Worm (Caenorhabditis elegans) whole organism, young adult: ENCODE results near the gene F40C5.1.

Experiments
- B0019.2 ChIP-seq: fragments of 200-800 bp; sonication (Bioruptor generic); conservative IDR thresholded peaks from 2 replicates; pipeline ENCODE4 v1.3.6; 2022; ENCODE audit warnings: missing genetic modification reagents, missing genetic modification characterization, missing compliant biosample characterization
- F10E7.11 ChIP-seq: sonication (generic microtip); optimal IDR thresholded peaks from 2 replicates; lab custom pipeline; 2017; ENCODE audit warnings: mild to moderate bottlenecking, missing genetic modification characterization, moderate library complexity, missing compliant biosample characterization
- F33H1.4 ChIP-seq: fragments of 200-800 bp; sonication (Bioruptor generic); IDR thresholded peaks from 2 replicates; pipeline ENCODE4 v1.3.6; 2022; ENCODE audit warnings: missing genetic modification reagents, missing genetic modification characterization, missing compliant biosample characterization
- F55B11.4 ChIP-seq: sonication (generic microtip); optimal IDR thresholded peaks from 2 replicates; lab custom pipeline; 2016; ENCODE audit warnings: missing compliant biosample characterization, missing genetic modification characterization, borderline replicate concordance; ENCODE audit not compliant: insufficient read depth
- F57C9.4 ChIP-seq: sonication (generic microtip); optimal IDR thresholded peaks from 2 replicates; lab custom pipeline; 2017; ENCODE audit warnings: mild to moderate bottlenecking, missing genetic modification characterization, missing compliant biosample characterization
- T07F8.4 ChIP-seq: sonication (generic microtip); optimal IDR thresholded peaks from 2 replicates; lab custom pipeline; 2016; ENCODE audit warnings: mild to moderate bottlenecking, missing genetic modification characterization, moderate library complexity, missing compliant biosample characterization
- T26A5.8 ChIP-seq: sonication (generic microtip); optimal IDR thresholded peaks from 2 replicates; lab custom pipeline; 2016; ENCODE audit warnings: missing genetic modification characterization, missing compliant biosample characterization
- Y56A3A.18 ChIP-seq: fragments of 200-800 bp; sonication (Bioruptor generic); IDR thresholded peaks from 2 replicates; pipeline ENCODE4 v1.3.6; 2022; ENCODE audit warnings: missing genetic modification reagents, missing genetic modification characterization, missing compliant biosample characterization
- akir-1 ChIP-seq: fragments of 200-800 bp; sonication (Bioruptor generic); optimal IDR thresholded peaks from 2 replicates; lab custom pipeline; 2018; ENCODE audit warnings: mild to moderate bottlenecking, missing genetic modification characterization, moderate library complexity, missing compliant biosample characterization
- attf-5 ChIP-seq: fragments of 200-800 bp; sonication (Bioruptor generic); optimal IDR thresholded peaks from 2 replicates; lab custom pipeline; 2018; ENCODE audit warnings: mild to moderate bottlenecking, missing genetic modification characterization, missing compliant biosample characterization
- bed-2 ChIP-seq: fragments of 200-800 bp; sonication (Bioruptor generic); IDR thresholded peaks from 2 replicates; pipeline ENCODE4 v1.3.6; 2022; ENCODE audit warnings: missing genetic modification reagents, missing genetic modification characterization, missing compliant biosample characterization
- cebp-1 ChIP-seq, 2 experiments: fragments of 200-800 bp in 1 of 2; sonication (Bioruptor generic) in 1 of 2; sonication (generic microtip) in 1 of 2; IDR thresholded peaks in 1 of 2; optimal IDR thresholded peaks in 1 of 2; 2 replicates each; pipeline versions ENCODE4 v1.3.6 to Lab custom; 2017 to 2022; ENCODE audit warnings: missing compliant biosample characterization in 2 of 2, missing genetic modification characterization in 2 of 2, mild to moderate bottlenecking in 1 of 2, missing genetic modification reagents in 1 of 2, moderate library complexity in 1 of 2
- cebp-2 ChIP-seq: fragments of 200-800 bp; sonication (Bioruptor generic); IDR thresholded peaks from 2 replicates; pipeline ENCODE4 v1.3.6; 2022; ENCODE audit warnings: missing genetic modification characterization, missing compliant biosample characterization
- ceh-58 ChIP-seq: fragments of 200-800 bp; sonication (Bioruptor generic); IDR thresholded peaks from 2 replicates; pipeline ENCODE4 v1.3.6; 2022; ENCODE audit warnings: missing genetic modification characterization, missing compliant biosample characterization
- ceh-91 ChIP-seq: fragments of 200-800 bp; sonication (Bioruptor generic); IDR thresholded peaks from 2 replicates; pipeline ENCODE4 v1.3.6; 2022; ENCODE audit warnings: missing genetic modification reagents, missing genetic modification characterization, missing compliant biosample characterization
- chd-7 ChIP-seq: sonication (generic microtip); optimal IDR thresholded peaks from 2 replicates; lab custom pipeline; 2016; ENCODE audit warnings: mild to moderate bottlenecking, missing genetic modification characterization, moderate library complexity, missing compliant biosample characterization
- efl-1 ChIP-seq: fragments of 150-350 bp; optimal IDR thresholded peaks from 2 replicates; lab custom pipeline; 2014; ENCODE audit warnings: missing biosample characterization, missing genetic modification reagents, missing genetic modification characterization
- egl-44 ChIP-seq: fragments of 200-800 bp; sonication (Bioruptor generic); IDR thresholded peaks from 2 replicates; pipeline ENCODE4 v1.3.6; 2022; ENCODE audit warnings: missing genetic modification reagents, missing genetic modification characterization, missing compliant biosample characterization
- egrh-3 ChIP-seq: fragments of 200-800 bp; sonication (Bioruptor generic); IDR thresholded peaks from 2 replicates; pipeline ENCODE4 v1.3.6; 2022; ENCODE audit warnings: missing genetic modification reagents, missing genetic modification characterization, missing compliant biosample characterization
- ekl-4 ChIP-seq: fragments of 200-800 bp; sonication (Bioruptor generic); IDR thresholded peaks from 2 replicates; pipeline ENCODE4 v1.3.6; 2022; ENCODE audit warnings: missing genetic modification reagents, missing genetic modification characterization, missing compliant biosample characterization
- fkh-3 ChIP-seq: sonication (generic microtip); optimal IDR thresholded peaks from 2 replicates; lab custom pipeline; 2016; ENCODE audit warnings: mild to moderate bottlenecking, missing genetic modification characterization, missing compliant biosample characterization
- him-1 ChIP-seq: sonication (generic microtip); optimal IDR thresholded peaks from 2 replicates; lab custom pipeline; 2016; ENCODE audit warnings: missing genotype, missing genetic modification reagents, missing genetic modification characterization, missing compliant biosample characterization
- hmg-1.2 ChIP-seq: fragments of 200-800 bp; sonication (Bioruptor generic); IDR thresholded peaks from 2 replicates; pipeline ENCODE4 v1.3.6; 2022; ENCODE audit warnings: missing genetic modification reagents, missing genetic modification characterization, missing compliant biosample characterization
- hrde-1 ChIP-seq: sonication (generic microtip); optimal IDR thresholded peaks from 2 replicates; lab custom pipeline; 2016; ENCODE audit warnings: missing genetic modification characterization, mild to moderate bottlenecking, missing compliant biosample characterization, moderate library complexity, missing genotype, missing genetic modification reagents, borderline replicate concordance
- lag-1 ChIP-seq: fragments of 200-800 bp; sonication (Bioruptor generic); IDR thresholded peaks from 2 replicates; pipeline ENCODE4 v1.3.6; 2022; ENCODE audit warnings: missing genetic modification reagents, missing genetic modification characterization, missing compliant biosample characterization
- let-526 ChIP-seq: fragments of 200-800 bp; sonication (Bioruptor generic); IDR thresholded peaks from 2 replicates; pipeline ENCODE4 v1.3.6; 2022; ENCODE audit warnings: missing genetic modification reagents, missing genetic modification characterization, missing compliant biosample characterization
- lin-26 ChIP-seq: fragments of 200-800 bp; sonication (Bioruptor generic); IDR thresholded peaks from 2 replicates; pipeline ENCODE4 v1.3.6; 2022; ENCODE audit warnings: missing genetic modification reagents, missing genetic modification characterization, missing compliant biosample characterization
- lir-1 ChIP-seq: fragments of 200-800 bp; sonication (Bioruptor generic); conservative IDR thresholded peaks from 2 replicates; pipeline ENCODE4 v1.3.6; 2022; ENCODE audit warnings: missing genetic modification reagents, missing genetic modification characterization, missing compliant biosample characterization
- lsy-27 ChIP-seq: sonication (generic microtip); optimal IDR thresholded peaks from 2 replicates; lab custom pipeline; 2017; ENCODE audit warnings: missing genetic modification characterization, mild to moderate bottlenecking, missing compliant biosample characterization, antibody characterized with exemption, missing genotype, borderline replicate concordance; ENCODE audit not compliant: insufficient read depth
- madf-10 ChIP-seq: sonication (generic microtip); optimal IDR thresholded peaks from 2 replicates; lab custom pipeline; 2016; ENCODE audit warnings: mild to moderate bottlenecking, missing genetic modification characterization, missing compliant biosample characterization
- madf-3 ChIP-seq: fragments of 200-800 bp; sonication (Bioruptor generic); IDR thresholded peaks from 2 replicates; pipeline ENCODE4 v1.3.6; 2022; ENCODE audit warnings: missing genetic modification reagents, missing genetic modification characterization, missing compliant biosample characterization
- mcd-1 ChIP-seq: fragments of 200-800 bp; sonication (Bioruptor generic); IDR thresholded peaks from 2 replicates; pipeline ENCODE4 v1.3.6; 2022; ENCODE audit warnings: missing genetic modification reagents, missing genetic modification characterization, missing compliant biosample characterization
- nfya-1 ChIP-seq: sonication (generic microtip); optimal IDR thresholded peaks from 2 replicates; lab custom pipeline; 2017; ENCODE audit warnings: antibody characterized with exemption, missing compliant biosample characterization, missing genetic modification characterization, borderline replicate concordance; ENCODE audit not compliant: insufficient read depth
- nfya-2 ChIP-seq: fragments of 200-800 bp; sonication (Bioruptor generic); IDR thresholded peaks from 2 replicates; pipeline ENCODE4 v1.3.6; 2022; ENCODE audit warnings: missing genetic modification reagents, missing genetic modification characterization, missing compliant biosample characterization
- nhr-120 ChIP-seq: fragments of 200-800 bp; sonication (Bioruptor generic); IDR thresholded peaks from 2 replicates; pipeline ENCODE4 v1.3.6; 2022; ENCODE audit warnings: missing genetic modification characterization, missing compliant biosample characterization
- nhr-179 ChIP-seq: sonication (generic microtip); optimal IDR thresholded peaks from 2 replicates; lab custom pipeline; 2016; ENCODE audit warnings: mild to moderate bottlenecking, missing genetic modification characterization, missing compliant biosample characterization
- nhr-90 ChIP-seq: sonication (generic microtip); optimal IDR thresholded peaks from 2 replicates; lab custom pipeline; 2016; ENCODE audit warnings: missing genotype, mild to moderate bottlenecking, missing genetic modification characterization, missing compliant biosample characterization
- pha-4 ChIP-seq: fragments of 150-350 bp; sonication (generic microtip); optimal IDR thresholded peaks from 2 replicates; lab custom pipeline; 2014; ENCODE audit warnings: missing biosample characterization, missing genetic modification reagents, missing genetic modification characterization
- sea-2 ChIP-seq: fragments of 200-800 bp; sonication (Bioruptor generic); IDR thresholded peaks from 2 replicates; pipeline ENCODE4 v1.3.6; 2022; ENCODE audit warnings: missing genetic modification characterization, missing compliant biosample characterization
- snpc-4 ChIP-seq, 5 experiments: fragments of 150-350 bp in 1 of 5; sonication (generic microtip) in 4 of 5; optimal IDR thresholded peaks; 2 replicates each; lab custom pipeline; 2014 to 2018; ENCODE audit warnings: missing genetic modification characterization in 5 of 5, missing biosample characterization in 3 of 5, antibody characterized with exemption in 2 of 5, mild to moderate bottlenecking in 2 of 5, missing compliant biosample characterization in 2 of 5, missing genotype in 2 of 5, moderate library complexity in 2 of 5, missing genetic modification reagents in 1 of 5
- somi-1 ChIP-seq: fragments of 200-800 bp; sonication (Bioruptor generic); optimal IDR thresholded peaks from 2 replicates; lab custom pipeline; 2018; ENCODE audit warnings: mild to moderate bottlenecking, missing genetic modification characterization, missing compliant biosample characterization
- unc-130 ChIP-seq: sonication (generic microtip); optimal IDR thresholded peaks from 2 replicates; lab custom pipeline; 2016; ENCODE audit warnings: missing genetic modification reagents, missing genetic modification characterization, missing compliant biosample characterization
- zfh-2 ChIP-seq: fragments of 200-800 bp; sonication (Bioruptor generic); conservative IDR thresholded peaks from 2 replicates; pipeline ENCODE4 v1.3.6; 2022; ENCODE audit warnings: missing genetic modification reagents, missing genetic modification characterization, missing compliant biosample characterization
- ztf-18 ChIP-seq: sonication (generic microtip); optimal IDR thresholded peaks from 2 replicates; lab custom pipeline; 2016; ENCODE audit warnings: missing genotype, mild to moderate bottlenecking, missing genetic modification characterization, missing compliant biosample characterization
- ztf-22 ChIP-seq: fragments of 200-800 bp; sonication (Bioruptor generic); optimal IDR thresholded peaks from 2 replicates; lab custom pipeline; 2018; ENCODE audit warnings: mild to moderate bottlenecking, missing genetic modification characterization, moderate library complexity, missing compliant biosample characterization
- ztf-3 ChIP-seq: fragments of 200-800 bp; sonication (Bioruptor generic); optimal IDR thresholded peaks from 2 replicates; lab custom pipeline; 2018; ENCODE audit warnings: mild to moderate bottlenecking, missing genetic modification characterization, missing compliant biosample characterization

The F40C5.1 gene

DNA sequence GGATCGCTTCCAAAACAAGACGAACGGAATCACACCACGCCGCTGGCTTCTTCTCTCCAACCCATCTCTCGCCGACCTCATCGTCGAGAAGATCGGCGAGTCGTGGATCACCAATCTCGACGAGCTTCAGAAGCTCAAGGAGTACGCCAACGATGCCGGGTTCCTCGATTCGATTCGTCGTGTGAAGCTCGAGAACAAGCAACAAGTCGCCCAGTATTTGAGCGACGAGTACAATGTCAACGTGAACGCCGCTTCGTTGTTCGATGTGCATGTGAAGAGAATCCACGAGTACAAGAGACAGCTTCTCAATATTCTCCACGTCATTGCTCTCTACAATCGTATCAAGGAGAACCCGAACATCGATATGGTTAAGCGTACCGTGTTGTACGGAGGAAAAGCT, 11.1 kb downstream of the F40C5.1 start:
- TF ChIP-seq hmg-1.2 (GFP tag; lab: Robert Waterston, UW) = no peak
- TF ChIP-seq nfya-2 (GFP tag; lab: Robert Waterston, UW) = no peak
- no peak for TF ChIP-seq madf-10 (tag; lab: Kevin White, UChicago)
- TF ChIP-seq ceh-91 (GFP tag; lab: Robert Waterston, UW) = no peak
- TF ChIP-seq nhr-90 (tag; lab: Kevin White, UChicago) = no peak
- no peak for TF ChIP-seq cebp-2 (GFP tag; lab: Robert Waterston, UW)
- TF ChIP-seq zfh-2 = no peak
- no peak for TF ChIP-seq attf-5
- no peak for TF ChIP-seq let-526
- no peak for TF ChIP-seq T26A5.8 (tag; lab: Kevin White, UChicago)
- TF ChIP-seq ceh-58 (GFP tag; lab: Robert Waterston, UW) = no peak
- TF ChIP-seq him-1 (tag; lab: Kevin White, UChicago) = no peak
- TF ChIP-seq unc-130 (GFP tag; lab: Kevin White, UChicago) = no peak
- TF ChIP-seq B0019.2 (GFP tag; lab: Robert Waterston, UW) = no peak
- no peak for TF ChIP-seq efl-1
- no peak for TF ChIP-seq nfya-1 (tag; lab: Kevin White, UChicago)

DNA sequence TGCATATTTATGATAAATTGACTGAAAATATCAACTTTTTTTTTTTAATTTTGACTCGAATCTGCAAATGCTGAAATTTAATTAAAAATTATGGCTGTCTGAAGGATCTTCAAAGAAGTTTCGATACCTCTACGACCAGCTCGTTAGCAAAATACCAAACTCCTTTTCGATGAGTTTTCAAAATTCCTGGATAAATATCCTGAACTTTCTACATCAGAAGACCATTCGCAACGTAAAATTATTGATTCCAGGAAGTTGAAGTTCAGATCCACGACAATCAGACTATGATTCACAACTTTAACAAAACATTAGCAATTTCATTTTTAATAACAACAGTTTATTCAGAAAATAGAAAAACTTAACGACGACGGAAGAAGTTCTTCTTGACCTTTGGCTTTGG, 12.5 kb downstream of the F40C5.1 start:
- TF ChIP-seq cebp-1 (GFP tag; IDR thresholded peaks at IDR 0.05; lab: Robert Waterston, UW) = no peak
- TF ChIP-seq cebp-1 (tag; optimal IDR thresholded peaks at IDR 0.05; lab: Kevin White, UChicago) = peak; percentile 41
- TF ChIP-seq somi-1 (GFP tag; lab: Kevin White, UChicago) = no peak
- no peak for TF ChIP-seq attf-5
- no peak for TF ChIP-seq nhr-120 (GFP tag; lab: Robert Waterston, UW)
- TF ChIP-seq madf-10 (tag; lab: Kevin White, UChicago) = no peak
- no peak for TF ChIP-seq F57C9.4 (tag; lab: Kevin White, UChicago)
- no peak for TF ChIP-seq ztf-22 (GFP tag; lab: Kevin White, UChicago)
- no peak for TF ChIP-seq sea-2 (GFP tag; lab: Robert Waterston, UW)
- TF ChIP-seq F33H1.4 (GFP tag; lab: Robert Waterston, UW) = peak; percentile 54; the same call in 1 of the 2 replicates
- no peak for TF ChIP-seq ceh-91 (GFP tag; lab: Robert Waterston, UW)
- TF ChIP-seq madf-3 = no peak
- no peak for TF ChIP-seq F10E7.11 (tag; lab: Kevin White, UChicago)
- no peak for TF ChIP-seq fkh-3
- no peak for TF ChIP-seq pha-4 (tag; lab: Kevin White, UChicago)
- TF ChIP-seq egrh-3 = no peak
- TF ChIP-seq mcd-1 (GFP tag; lab: Robert Waterston, UW) = peak; percentile 29; the same call in 1 of the 2 replicates
- no peak for TF ChIP-seq lag-1 (GFP tag; lab: Robert Waterston, UW)
- no peak for TF ChIP-seq lin-26 (GFP tag; lab: Robert Waterston, UW)
- TF ChIP-seq B0019.2 (GFP tag; lab: Robert Waterston, UW) = no peak
- no peak for TF ChIP-seq ztf-3
- TF ChIP-seq akir-1 (GFP tag; lab: Kevin White, UChicago) = no peak
- TF ChIP-seq hrde-1 (tag; lab: Kevin White, UChicago) = peak; percentile 96
- no peak for TF ChIP-seq nhr-179 (tag; lab: Kevin White, UChicago)
- TF ChIP-seq lir-1 = no peak
- no peak for TF ChIP-seq bed-2
- peak; percentile 66 for TF ChIP-seq snpc-4 (GFP tag; optimal IDR thresholded peaks at IDR 0.05; lab: Kevin White, UChicago)
- TF ChIP-seq snpc-4 (tag; optimal IDR thresholded peaks at IDR 0.05; lab: Kevin White, UChicago) = peak in 2 of 4 experiments; percentile 24 to 53
- TF ChIP-seq F55B11.4 = no peak
- TF ChIP-seq T07F8.4 (tag; lab: Kevin White, UChicago) = no peak
- TF ChIP-seq ekl-4 (GFP tag; lab: Robert Waterston, UW) = peak; percentile 79; the same call in 1 of the 2 replicates
- TF ChIP-seq egl-44 (GFP tag; lab: Robert Waterston, UW) = no peak
- peak; percentile 5 for TF ChIP-seq ztf-18
- no peak for TF ChIP-seq chd-7 (tag; lab: Kevin White, UChicago)
- no peak for TF ChIP-seq Y56A3A.18 (GFP tag; lab: Robert Waterston, UW)
- no peak for TF ChIP-seq lsy-27 (tag; lab: Kevin White, UChicago)
